Worm (Caenorhabditis elegans) whole organism, L3 larva: ENCODE data around the gene F58F9.4.

Experiments used
- aly-2 ChIP-seq: fragments of 150-350 bp; optimal IDR thresholded peaks from 2 replicates; lab custom pipeline; 2014; ENCODE audit warnings: missing biosample characterization, missing genetic modification characterization
- ama-1 ChIP-seq: fragments of 150-350 bp; optimal IDR thresholded peaks from 2 replicates; lab custom pipeline; 2018
- ceh-82 ChIP-seq: fragments of 150-350 bp; optimal IDR thresholded peaks from 2 replicates; lab custom pipeline; 2014; ENCODE audit warnings: missing biosample characterization, missing genetic modification characterization
- fos-1 ChIP-seq: fragments of 150-350 bp; optimal IDR thresholded peaks from 2 replicates; lab custom pipeline; 2014; ENCODE audit warnings: missing biosample characterization, missing genetic modification characterization
- lin-15B ChIP-seq: fragments of 150-350 bp; optimal IDR thresholded peaks from 2 replicates; lab custom pipeline; 2014; ENCODE audit warnings: missing biosample characterization, missing genetic modification characterization
- lin-39 ChIP-seq: fragments of 150-350 bp; optimal IDR thresholded peaks from 2 replicates; lab custom pipeline; 2018; ENCODE audit warnings: missing biosample characterization, missing genetic modification reagents, missing genetic modification characterization
- nhr-237 ChIP-seq: fragments of 150-350 bp; optimal IDR thresholded peaks from 2 replicates; lab custom pipeline; 2014; ENCODE audit warnings: missing biosample characterization, missing genetic modification characterization
- snpc-4 ChIP-seq: fragments of 150-350 bp; optimal IDR thresholded peaks from 2 replicates; lab custom pipeline; 2014; ENCODE audit warnings: missing biosample characterization, missing genetic modification characterization
- unc-39 ChIP-seq: sonication (generic microtip); optimal IDR thresholded peaks from 4 replicates; lab custom pipeline; 2017; ENCODE audit warnings: missing biosample characterization, missing genetic modification characterization
- zag-1 ChIP-seq: fragments of 150-350 bp; optimal IDR thresholded peaks from 2 replicates; lab custom pipeline; 2014; ENCODE audit warnings: missing biosample characterization, missing genetic modification characterization
- ztf-11 ChIP-seq: fragments of 150-350 bp; optimal IDR thresholded peaks from 2 replicates; lab custom pipeline; 2014; ENCODE audit warnings: missing biosample characterization, missing genetic modification characterization

- no peak for TF ChIP-seq unc-39 (tag; lab: Kevin White, UChicago)
- no peak for TF ChIP-seq ztf-11 (tag; lab: Kevin White, UChicago)
- peak; percentile 85 for TF ChIP-seq lin-15B (tag; lab: Kevin White, UChicago)
- TF ChIP-seq fos-1 = no peak
- no peak for TF ChIP-seq nhr-237 (tag; lab: Kevin White, UChicago)
- peak; percentile 68 for TF ChIP-seq lin-39
- no peak for TF ChIP-seq zag-1 (tag; lab: Kevin White, UChicago)
- TF ChIP-seq snpc-4 (tag; lab: Kevin White, UChicago) = peak; percentile 80
- TF ChIP-seq aly-2 (tag; lab: Kevin White, UChicago) = no peak
- peak; percentile 35 for TF ChIP-seq ceh-82 (tag; lab: Kevin White, UChicago)
- no peak for TF ChIP-seq ama-1 (lab: Kevin White, UChicago)
These were observed 24.5 kb upstream of the F58F9.4 start, which contains the start of gene C49A9.10 for ce11 chrIV:6206294-6206776.
